Worm (Caenorhabditis elegans): ENCODE results near the gene F22D3.4.

DNA sequence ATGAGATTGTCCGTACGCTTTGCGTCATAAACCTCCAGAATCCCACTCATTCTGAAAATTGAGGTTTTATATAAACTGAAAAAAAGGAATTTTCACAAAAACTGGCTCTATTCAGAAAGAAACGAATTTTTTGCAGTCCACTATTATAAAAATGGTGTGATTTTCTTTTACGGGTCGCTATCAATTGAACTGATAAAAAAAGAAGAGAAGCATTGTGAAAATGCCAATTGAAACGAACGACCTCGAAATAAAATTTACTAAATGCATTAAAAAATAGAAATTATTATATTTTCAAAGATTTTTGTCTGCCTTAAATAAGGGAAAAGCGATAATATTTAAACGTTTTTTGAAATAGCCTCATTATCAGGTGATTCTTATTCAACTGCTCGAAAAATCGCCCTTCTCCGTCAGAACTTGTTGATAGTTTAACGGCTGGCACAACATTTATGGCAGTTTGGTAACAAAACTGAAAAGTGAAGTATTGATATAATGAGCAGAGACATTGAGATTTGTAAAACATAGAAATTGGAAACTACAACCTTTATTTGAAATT is 44.9 kb upstream of the F22D3.4 start, which contains the start of gene art-1:
- no peak for TF ChIP-seq klf-2 (GFP tag; conservative IDR thresholded peaks at IDR 0.05)
- TF ChIP-seq flt-1 (GFP tag; IDR thresholded peaks at IDR 0.05), result no peak
- no peak for TF ChIP-seq cog-1 (tag; optimal IDR thresholded peaks at IDR 0.05)
